Worm (Caenorhabditis elegans) whole organism, midembryonic: ENCODE measurements around the gene hil-1.

Experiments used
- med-1 ChIP-seq: sonication (generic microtip); optimal IDR thresholded peaks from 2 replicates; lab custom pipeline; 2017; ENCODE audit warnings: missing genetic modification characterization, mild to moderate bottlenecking, missing compliant biosample characterization, antibody characterized with exemption, missing genetic modification reagents; ENCODE audit not compliant: insufficient read depth
- tab-1 ChIP-seq: fragments of 200-800 bp; sonication (Bioruptor generic); IDR thresholded peaks from 2 replicates; pipeline ENCODE4 v1.3.6; 2022; ENCODE audit warnings: missing genetic modification characterization, missing compliant biosample characterization
- ztf-23 ChIP-seq: fragments of 200-800 bp; sonication (Bioruptor generic); IDR thresholded peaks from 2 replicates; pipeline ENCODE4 v1.3.6; 2022; ENCODE audit warnings: missing genetic modification reagents, missing genetic modification characterization, missing compliant biosample characterization

DNA sequence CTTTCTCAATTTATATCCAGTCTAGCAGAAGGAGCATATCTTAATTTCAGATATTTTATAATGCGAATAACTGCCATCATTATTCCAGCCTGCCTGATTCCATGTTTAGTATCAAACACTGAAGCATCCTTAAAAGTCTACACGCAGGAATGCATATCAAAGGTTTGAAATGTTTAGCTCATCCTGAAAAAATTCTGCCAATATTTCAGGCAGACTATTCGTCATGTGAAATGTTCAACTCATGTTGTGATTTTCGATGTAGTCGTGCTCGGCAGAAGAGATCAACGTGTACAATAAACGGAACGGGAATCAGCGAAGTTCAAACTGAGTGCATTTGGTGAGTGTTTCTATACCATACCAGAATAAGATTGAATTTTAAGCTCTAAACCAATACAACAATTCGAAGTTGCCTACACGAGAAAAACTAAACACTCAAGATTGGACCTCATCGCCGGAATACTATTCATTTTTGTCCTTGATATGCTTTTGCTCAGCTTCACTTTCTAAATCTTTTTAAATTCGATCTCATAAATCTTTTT is 50.0 kb downstream of the hil-1 start, which contains the start of gene T01C3.11:
- TF ChIP-seq tab-1 (GFP tag; lab: Robert Waterston, UW): no peak
- TF ChIP-seq ztf-23 (GFP tag; lab: Robert Waterston, UW): no peak
- no peak for TF ChIP-seq med-1 (GFP tag; lab: Kevin White, UChicago)
